Worm (Caenorhabditis elegans): ENCODE data around the gene zig-10.

- TF ChIP-seq lir-3 (tag; optimal IDR thresholded peaks at IDR 0.05) (no peak), skn-1 (tag; optimal IDR thresholded peaks at IDR 0.05) (no peak), unc-62 (GFP tag; optimal IDR thresholded peaks at IDR 0.05 in 1 of 2) (peak in 1 of 2 experiments; percentile 70), unc-62 (tag; optimal IDR thresholded peaks at IDR 0.05) (no peak), lin-15B (tag; optimal IDR thresholded peaks at IDR 0.05) (no peak), ceh-82 (tag; optimal IDR thresholded peaks at IDR 0.05) (no peak), zfp-3 (GFP tag; conservative IDR thresholded peaks at IDR 0.05) (no peak), F49E8.2 (tag; optimal IDR thresholded peaks at IDR 0.05; ENCODE audit: borderline replicate concordance) (no peak), fos-1 (tag; optimal IDR thresholded peaks at IDR 0.05) (no peak), R02D3.7 (tag; optimal IDR thresholded peaks at IDR 0.05) (no peak), daf-19 (GFP tag; conservative IDR thresholded peaks at IDR 0.05) (no peak), ces-1 (GFP tag; optimal IDR thresholded peaks at IDR 0.05) (no peak), zag-1 (tag; optimal IDR thresholded peaks at IDR 0.05) (no peak), D1046.2 (GFP tag; IDR thresholded peaks at IDR 0.05) (no peak), nhr-28 (tag; optimal IDR thresholded peaks at IDR 0.05) (no peak)
These were observed 27.5 kb upstream of the zig-10 start, which contains the start of gene lin-23 for ce11 chrII:6371003-6371402.
